Fruit fly (Drosophila melanogaster): ENCODE measurements around the gene CG6833.

CG6833 gene

dm6 chr3L:14101421-14102130 is 50.6 kb downstream of the CG6833 start (continued):
- TF ChIP-seq CG8924 (tag; optimal IDR thresholded peaks at IDR 0.05) (no peak), C15 (GFP tag; IDR thresholded peaks at IDR 0.05) (no peak), otp (GFP tag; IDR thresholded peaks at IDR 0.05) (0 out of 3 replicates have a peak, but pooled peaks have one; percentile 12), Hsf (GFP tag; optimal IDR thresholded peaks at IDR 0.05) (peak; percentile 10), bsh (GFP tag; optimal IDR thresholded peaks at IDR 0.05) (peak in 1 of 2 experiments; percentile 64), wor (GFP tag; IDR thresholded peaks at IDR 0.05) (peak; percentile 20; the same call in 1 of the 2 replicates), CG12071 (GFP tag; optimal IDR thresholded peaks at IDR 0.05) (no peak), D (optimal IDR thresholded peaks at IDR 0.05) (no peak), D (GFP tag; optimal IDR thresholded peaks at IDR 0.05) (peak; percentile 23), Bdp1 (GFP tag; optimal IDR thresholded peaks at IDR 0.05) (no peak), Hey (tag; optimal IDR thresholded peaks at IDR 0.05) (peak; percentile 90), Sox102F (GFP tag; optimal IDR thresholded peaks at IDR 0.05) (peak; percentile 38), HLH54F (GFP tag; optimal IDR thresholded peaks at IDR 0.05) (no peak), CG12391 (tag; optimal IDR thresholded peaks at IDR 0.05) (peak; percentile 22), jumu (GFP tag; optimal IDR thresholded peaks at IDR 0.05) (no peak), CG10209 (GFP tag; optimal IDR thresholded peaks at IDR 0.05) (peak; percentile 3), CG14441 (GFP tag; IDR thresholded peaks at IDR 0.05) (no peak), CG16863 (GFP tag; optimal IDR thresholded peaks at IDR 0.05) (peak; percentile 16), nerfin-1 (tag; optimal IDR thresholded peaks at IDR 0.05) (peak; percentile 6), exex (tag; optimal IDR thresholded peaks at IDR 0.05) (no peak), CG6654 (GFP tag; optimal IDR thresholded peaks at IDR 0.05) (no peak), dmrt11E (tag; optimal IDR thresholded peaks at IDR 0.05) (peak; percentile 46), p53 (GFP tag; optimal IDR thresholded peaks at IDR 0.05) (no peak), prd (optimal IDR thresholded peaks at IDR 0.05) (no peak), prd (GFP tag; IDR thresholded peaks at IDR 0.05) (peak; percentile 30; the same call in 1 of the 3 replicates), CG16779 (GFP tag; IDR thresholded peaks at IDR 0.05) (no peak), CG6813 (GFP tag; optimal IDR thresholded peaks at IDR 0.05) (no peak), chm (GFP tag; IDR thresholded peaks at IDR 0.05) (no peak), CG18599 (GFP tag; optimal IDR thresholded peaks at IDR 0.05) (peak; percentile 28), CG7786 (GFP tag; optimal IDR thresholded peaks at IDR 0.05) (peak; percentile 12), CG10565 (GFP tag; optimal IDR thresholded peaks at IDR 0.05) (no peak), ci (GFP tag; IDR thresholded peaks at IDR 0.05) (peak; percentile 48; the same call in 1 of the 3 replicates), pros (GFP tag; optimal IDR thresholded peaks at IDR 0.05) (no peak), CG4360 (GFP tag; IDR thresholded peaks at IDR 0.05) (no peak), CG30403 (GFP tag; optimal IDR thresholded peaks at IDR 0.05) (peak; percentile 6), chif (GFP tag; optimal IDR thresholded peaks at IDR 0.05) (peak in 1 of 2 experiments; percentile 33), CG8388 (GFP tag; optimal IDR thresholded peaks at IDR 0.05) (peak; percentile 23), CG2712 (tag; optimal IDR thresholded peaks at IDR 0.05) (peak; percentile 35), gem (tag; optimal IDR thresholded peaks at IDR 0.05) (peak; percentile 55), Oli (tag; optimal IDR thresholded peaks at IDR 0.05) (peak; percentile 30), CG6689 (GFP tag; IDR thresholded peaks at IDR 0.05) (0 out of 2 replicates have a peak, but pooled peaks have one; percentile 7), Chrac-16 (GFP tag; optimal IDR thresholded peaks at IDR 0.05) (no peak), CG4820 (GFP tag; optimal IDR thresholded peaks at IDR 0.05) (peak; percentile 23), Ets65A (GFP tag) (peak; percentile 73)

All from whole organism, embryonic.